Fruit fly (Drosophila melanogaster) whole organism, embryonic: Measurements from ENCODE around the gene CG1532.

Experiments
- Aef1 ChIP-seq: fragments of 200-800 bp; sonication (Bioruptor generic); IDR thresholded peaks from 3 replicates; pipeline ENCODE4 v1.3.6; 2022; ENCODE audit warnings: missing biosample characterization, missing genetic modification characterization
- CG10147 ChIP-seq: fragments of 200-800 bp; sonication (Bioruptor generic); optimal IDR thresholded peaks from 2 replicates; lab custom pipeline; 2019; ENCODE audit warnings: missing biosample characterization, mild to moderate bottlenecking, missing genetic modification characterization, moderate library complexity
- CG10321 ChIP-seq: fragments of 200-800 bp; sonication (Bioruptor generic); IDR thresholded peaks from 2 replicates; pipeline ENCODE4 v1.3.6; 2022; ENCODE audit warnings: missing biosample characterization, missing genetic modification characterization
- CG10431 ChIP-seq: fragments of 200-800 bp; sonication (Bioruptor generic); optimal IDR thresholded peaks from 3 replicates; lab custom pipeline; 2018; ENCODE audit warnings: missing biosample characterization, mild to moderate bottlenecking, missing genetic modification characterization
- CG10543 ChIP-seq: fragments of 200-800 bp; sonication (Bioruptor generic); optimal IDR thresholded peaks from 3 replicates; lab custom pipeline; 2017; ENCODE audit warnings: missing biosample characterization, mild to moderate bottlenecking, missing genetic modification characterization, moderate library complexity
- CG10959 ChIP-seq: fragments of 200-800 bp; sonication (Bioruptor generic); IDR thresholded peaks from 2 replicates; pipeline ENCODE4 v1.3.6; 2022; ENCODE audit warnings: missing biosample characterization, missing genetic modification characterization
- CG13296 ChIP-seq: fragments of 200-800 bp; sonication (Bioruptor generic); optimal IDR thresholded peaks from 3 replicates; lab custom pipeline; 2018; ENCODE audit warnings: missing biosample characterization, mild to moderate bottlenecking, missing genetic modification characterization
- CG13775 ChIP-seq: fragments of 200-800 bp; sonication (Bioruptor generic); optimal IDR thresholded peaks from 3 replicates; lab custom pipeline; 2017; ENCODE audit warnings: missing biosample characterization, mild to moderate bottlenecking, missing genetic modification characterization
- CG1602 ChIP-seq: fragments of 200-800 bp; sonication (Bioruptor generic); optimal IDR thresholded peaks from 3 replicates; lab custom pipeline; 2016; ENCODE audit warnings: missing biosample characterization, missing genetic modification characterization
- CG1647 ChIP-seq: fragments of 200-800 bp; sonication (Bioruptor generic); optimal IDR thresholded peaks from 3 replicates; lab custom pipeline; 2016; ENCODE audit warnings: missing biosample characterization, missing genetic modification characterization
- CG17568 ChIP-seq: fragments of 200-800 bp; sonication (Bioruptor generic); optimal IDR thresholded peaks from 2 replicates; lab custom pipeline; 2018; ENCODE audit warnings: missing biosample characterization, mild to moderate bottlenecking, missing genetic modification characterization, moderate library complexity
- CG1792 ChIP-seq: fragments of 200-800 bp; sonication (Bioruptor generic); optimal IDR thresholded peaks from 2 replicates; lab custom pipeline; 2016; ENCODE audit warnings: missing biosample characterization, missing genetic modification characterization
- CG2875 ChIP-seq: fragments of 200-800 bp; sonication (Bioruptor generic); optimal IDR thresholded peaks from 2 replicates; lab custom pipeline; 2017; ENCODE audit warnings: missing biosample characterization, mild to moderate bottlenecking, missing genetic modification characterization, missing genetic modification reagents
- CG30403 ChIP-seq: fragments of 200-800 bp; sonication (Bioruptor generic); optimal IDR thresholded peaks from 3 replicates; lab custom pipeline; 2016; ENCODE audit warnings: missing biosample characterization, missing genetic modification characterization
- CG30431 ChIP-seq: fragments of 200-800 bp; sonication (Bioruptor generic); optimal IDR thresholded peaks from 2 replicates; lab custom pipeline; 2017; ENCODE audit warnings: missing biosample characterization, missing genetic modification characterization
- CG31365 ChIP-seq: fragments of 200-800 bp; sonication (Bioruptor generic); optimal IDR thresholded peaks from 2 replicates; lab custom pipeline; 2018; ENCODE audit warnings: missing biosample characterization, mild to moderate bottlenecking, missing genetic modification characterization
- CG32767 ChIP-seq: fragments of 200-800 bp; sonication (Bioruptor generic); IDR thresholded peaks from 2 replicates; pipeline ENCODE4 v1.3.6; 2022; ENCODE audit warnings: missing biosample characterization, missing genetic modification characterization
- CG32772 ChIP-seq: fragments of 200-800 bp; sonication (Bioruptor generic); IDR thresholded peaks from 2 replicates; pipeline ENCODE4 v1.3.6; 2022; ENCODE audit warnings: missing biosample characterization, missing genetic modification characterization
- CG33557 ChIP-seq: fragments of 200-800 bp; sonication (Bioruptor generic); optimal IDR thresholded peaks from 2 replicates; lab custom pipeline; 2019; ENCODE audit warnings: missing biosample characterization, mild to moderate bottlenecking, missing genetic modification characterization, moderate library complexity
- CG34224 ChIP-seq: fragments of 200-800 bp; sonication (Bioruptor generic); IDR thresholded peaks from 3 replicates; pipeline ENCODE4 v1.3.6; 2022; ENCODE audit warnings: missing biosample characterization, missing genetic modification characterization; ENCODE audit not compliant: partially characterized antibody
- CG3838 ChIP-seq: fragments of 200-800 bp; sonication (Bioruptor generic); optimal IDR thresholded peaks from 3 replicates; lab custom pipeline; 2016; ENCODE audit warnings: missing biosample characterization, missing genetic modification characterization
- CG4282 ChIP-seq: fragments of 200-800 bp; sonication (Bioruptor generic); optimal IDR thresholded peaks from 2 replicates; lab custom pipeline; 2016; ENCODE audit warnings: missing biosample characterization, missing genetic modification characterization
- CG9215 ChIP-seq: fragments of 200-800 bp; sonication (Bioruptor generic); IDR thresholded peaks from 2 replicates; pipeline ENCODE4 v1.3.6; 2022; ENCODE audit warnings: missing biosample characterization, missing genetic modification characterization
- CG9817 ChIP-seq: fragments of 200-800 bp; sonication (Bioruptor generic); optimal IDR thresholded peaks from 2 replicates; lab custom pipeline; 2018; ENCODE audit warnings: missing biosample characterization, mild to moderate bottlenecking, missing genetic modification characterization, moderate library complexity
- E2f2 ChIP-seq: fragments of 200-800 bp; sonication (Bioruptor generic); IDR thresholded peaks from 2 replicates; pipeline ENCODE4 v1.3.6; 2022; ENCODE audit warnings: missing biosample characterization, missing genetic modification characterization
- Gug ChIP-seq: fragments of 200-800 bp; sonication (Bioruptor generic); IDR thresholded peaks from 4 replicates; pipeline ENCODE4 v1.3.6; 2022; ENCODE audit warnings: missing biosample characterization, missing genetic modification characterization
- Oli ChIP-seq: fragments of 200-800 bp; sonication (Bioruptor generic); optimal IDR thresholded peaks from 2 replicates; lab custom pipeline; 2018; ENCODE audit warnings: missing biosample characterization, mild to moderate bottlenecking, missing genetic modification characterization, moderate library complexity
- Six4 ChIP-seq: fragments of 200-800 bp; sonication (Bioruptor generic); optimal IDR thresholded peaks from 2 replicates; lab custom pipeline; 2016; ENCODE audit warnings: missing biosample characterization, missing genetic modification characterization
- Sox102F ChIP-seq: fragments of 200-800 bp; sonication (Bioruptor generic); optimal IDR thresholded peaks from 2 replicates; lab custom pipeline; 2018; ENCODE audit warnings: missing biosample characterization, mild to moderate bottlenecking, missing genetic modification characterization, moderate library complexity
- Sry-β ChIP-seq: fragments of 200-800 bp; sonication (Bioruptor generic); optimal IDR thresholded peaks from 2 replicates; lab custom pipeline; 2018; ENCODE audit warnings: missing biosample characterization, mild to moderate bottlenecking, missing genetic modification characterization, moderate library complexity
- aop ChIP-seq: fragments of 200-800 bp; sonication (Bioruptor generic); IDR thresholded peaks from 2 replicates; pipeline ENCODE4 v1.3.6; 2022; ENCODE audit warnings: missing biosample characterization, missing genetic modification characterization
- ase ChIP-seq: fragments of 200-800 bp; sonication (Bioruptor generic); IDR thresholded peaks from 3 replicates; pipeline ENCODE4 v1.3.6; 2022; ENCODE audit warnings: missing biosample characterization, missing genetic modification characterization
- br ChIP-seq: fragments of >200 bp; optimal IDR thresholded peaks from 2 replicates; lab custom pipeline; 2017
- btn ChIP-seq: fragments of 200-800 bp; sonication (Bioruptor generic); optimal IDR thresholded peaks from 2 replicates; lab custom pipeline; 2016; ENCODE audit warnings: missing biosample characterization, missing genetic modification characterization
- chinmo ChIP-seq: fragments of 200-800 bp; sonication (Bioruptor generic); IDR thresholded peaks from 4 replicates; pipeline ENCODE4 v1.3.6; 2022; ENCODE audit warnings: missing biosample characterization, missing genetic modification characterization; ENCODE audit not compliant: partially characterized antibody
- chn ChIP-seq: fragments of 200-800 bp; sonication (Bioruptor generic); optimal IDR thresholded peaks from 2 replicates; lab custom pipeline; 2016; ENCODE audit warnings: missing biosample characterization, missing genetic modification characterization
- cwo ChIP-seq: fragments of 200-800 bp; sonication (Bioruptor generic); optimal IDR thresholded peaks from 3 replicates; lab custom pipeline; 2017; ENCODE audit warnings: missing biosample characterization, missing genetic modification characterization, mild to moderate bottlenecking, moderate library complexity, missing genetic modification reagents
- disco-r ChIP-seq: fragments of 200-800 bp; sonication (Bioruptor generic); optimal IDR thresholded peaks from 2 replicates; lab custom pipeline; 2016; ENCODE audit warnings: missing biosample characterization, missing genetic modification characterization
- dmrt99B ChIP-seq: fragments of 200-800 bp; sonication (Bioruptor generic); optimal IDR thresholded peaks from 2 replicates; lab custom pipeline; 2018; ENCODE audit warnings: missing biosample characterization, mild to moderate bottlenecking, missing genetic modification characterization, moderate library complexity
- dpn ChIP-seq, 2 experiments: fragments of 200-800 bp; sonication (Bioruptor generic); optimal IDR thresholded peaks; 3 replicates each; lab custom pipeline; 2016; ENCODE audit warnings: missing biosample characterization in 2 of 2, missing genetic modification characterization in 2 of 2
- gro ChIP-seq: fragments of 200-800 bp; sonication (Bioruptor generic); optimal IDR thresholded peaks from 2 replicates; lab custom pipeline; 2016; ENCODE audit warnings: missing biosample characterization, missing genetic modification characterization
- ind ChIP-seq: fragments of 200-800 bp; sonication (Bioruptor generic); optimal IDR thresholded peaks from 3 replicates; lab custom pipeline; 2016; ENCODE audit warnings: missing biosample characterization, missing genetic modification characterization
- jigr1 ChIP-seq: fragments of 200-800 bp; sonication (Bioruptor generic); IDR thresholded peaks from 3 replicates; pipeline ENCODE4 v1.3.6; 2022; ENCODE audit warnings: missing biosample characterization, missing genetic modification characterization
- odd ChIP-seq: fragments of 200-800 bp; sonication (Bioruptor generic); optimal IDR thresholded peaks from 2 replicates; lab custom pipeline; 2017; ENCODE audit warnings: missing biosample characterization, mild to moderate bottlenecking, missing genetic modification characterization
- sd ChIP-seq: fragments of 200-800 bp; sonication (Bioruptor generic); optimal IDR thresholded peaks from 3 replicates; lab custom pipeline; 2018; ENCODE audit warnings: missing biosample characterization, mild to moderate bottlenecking, missing genetic modification characterization, moderate library complexity
- slbo ChIP-seq: fragments of 200-800 bp; sonication (Bioruptor generic); IDR thresholded peaks from 2 replicates; pipeline ENCODE4 v1.3.6; 2022; ENCODE audit warnings: missing biosample characterization, missing genetic modification characterization
- tna ChIP-seq: fragments of 200-800 bp; sonication (Bioruptor generic); IDR thresholded peaks from 2 replicates; pipeline ENCODE4 v1.3.6; 2022; ENCODE audit warnings: missing biosample characterization, missing genetic modification characterization; ENCODE audit not compliant: partially characterized antibody
- trem ChIP-seq: fragments of 200-800 bp; optimal IDR thresholded peaks from 3 replicates; lab custom pipeline; 2019; ENCODE audit warnings: missing biosample characterization, mild to moderate bottlenecking, missing genetic modification characterization, moderate library complexity
- ttk ChIP-seq: fragments of 200-800 bp; sonication (Bioruptor generic); IDR thresholded peaks from 2 replicates; pipeline ENCODE4 v2.1.2; 2022; ENCODE audit warnings: missing biosample characterization, missing genetic modification characterization
- usp ChIP-seq: fragments of >200 bp; optimal IDR thresholded peaks from 2 replicates; lab custom pipeline; 2017; ENCODE audit warnings: missing biosample characterization, missing genetic modification characterization
- yki ChIP-seq: fragments of >200 bp; optimal IDR thresholded peaks from 3 replicates; lab custom pipeline; 2018

The CG1532 gene

DNA sequence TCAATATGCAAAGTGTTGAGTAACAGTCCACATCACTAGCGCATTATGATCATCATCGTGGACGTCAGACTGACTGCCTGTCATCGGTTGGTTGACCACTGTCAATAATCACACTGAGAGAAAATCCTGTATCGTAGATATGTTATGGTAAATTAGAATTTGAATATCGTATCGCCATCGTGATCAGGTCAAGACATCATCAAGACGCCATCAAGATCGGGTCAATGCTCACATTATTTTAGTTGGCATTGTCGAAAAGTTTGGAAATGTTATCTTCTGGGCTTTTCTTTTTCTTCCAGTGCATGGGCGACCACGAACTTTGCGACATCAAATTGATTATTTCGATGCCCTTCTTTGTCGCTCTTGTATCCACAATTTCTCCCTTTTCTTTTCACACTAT lies 30.8 kb upstream of the CG1532 start (continued):
- TF ChIP-seq gro (GFP tag; lab: Kevin White, UChicago), result peak; percentile 83
- peak; percentile 74 for TF ChIP-seq cwo (GFP tag; lab: Kevin White, UChicago)
- peak; percentile 91 for TF ChIP-seq CG9817
- TF ChIP-seq CG13775, result peak; percentile 75
- TF ChIP-seq CG10431, result peak; percentile 79
- peak; percentile 78 for TF ChIP-seq CG1792
- peak; percentile 78 for TF ChIP-seq CG1647 (GFP tag; lab: Kevin White, UChicago)
- TF ChIP-seq ase (GFP tag; lab: Robert Waterston, UW), result peak; percentile 71; the same call in 2 of the 3 replicates
- no peak for TF ChIP-seq br (lab: Kevin White, UChicago)
- TF ChIP-seq disco-r (GFP tag; lab: Kevin White, UChicago), result peak; percentile 74
- no peak for TF ChIP-seq usp (GFP tag; lab: Kevin White, UChicago)
- peak; percentile 90 for TF ChIP-seq chn (GFP tag; lab: Kevin White, UChicago)
- TF ChIP-seq CG32767 (GFP tag; lab: Robert Waterston, UW), result peak; percentile 87
- TF ChIP-seq CG31365 (tag; lab: Kevin White, UChicago), result peak; percentile 73
- peak; percentile 88 for TF ChIP-seq CG17568 (GFP tag; lab: Kevin White, UChicago)
- TF ChIP-seq CG32772, result peak; percentile 67
- peak; percentile 72 for TF ChIP-seq E2f2 (GFP tag; lab: Robert Waterston, UW)
- peak; percentile 86 for TF ChIP-seq ttk (GFP tag; lab: Robert Waterston, UW)
- TF ChIP-seq Sox102F (GFP tag; lab: Kevin White, UChicago), result peak; percentile 96
- TF ChIP-seq btn, result peak; percentile 88
- peak; percentile 75 for TF ChIP-seq Aef1 (GFP tag; lab: Robert Waterston, UW)
- TF ChIP-seq CG3838, result peak; percentile 30
- 0 out of 3 replicates have a peak, but pooled peaks have one; percentile 35 for TF ChIP-seq jigr1 (GFP tag; lab: Robert Waterston, UW)
- TF ChIP-seq chinmo (GFP tag; lab: Robert Waterston, UW), result no peak
- TF ChIP-seq CG10147 (GFP tag; lab: Kevin White, UChicago), result peak; percentile 74
- TF ChIP-seq Gug (GFP tag; lab: Robert Waterston, UW), result peak; percentile 69
- 0 out of 2 replicates have a peak, but pooled peaks have one; percentile 56 for TF ChIP-seq CG10321 (GFP tag; lab: Robert Waterston, UW)
- TF ChIP-seq dpn (GFP tag; optimal IDR thresholded peaks at IDR 0.05; lab: Kevin White, UChicago), result peak; percentile 91 to 94
- TF ChIP-seq Six4 (GFP tag; lab: Kevin White, UChicago), result peak; percentile 79
- TF ChIP-seq slbo, result peak; percentile 89
- peak; percentile 59 for TF ChIP-seq trem (tag; lab: Kevin White, UChicago)
- TF ChIP-seq CG9215 (GFP tag; lab: Robert Waterston, UW), result peak; percentile 43; the same call in 1 of the 2 replicates
- TF ChIP-seq CG10543 (GFP tag; lab: Kevin White, UChicago), result peak; percentile 86
- TF ChIP-seq CG30403, result peak; percentile 91
- peak; percentile 22 for TF ChIP-seq Sry-β (GFP tag; lab: Kevin White, UChicago)
- TF ChIP-seq CG10959, result peak; percentile 81
- TF ChIP-seq odd (GFP tag; lab: Kevin White, UChicago), result peak; percentile 89
- no peak; the same call in 1 of the 2 replicates for TF ChIP-seq aop
- peak; percentile 72 for TF ChIP-seq sd
- TF ChIP-seq dmrt99B (tag; lab: Kevin White, UChicago), result peak; percentile 95
- TF ChIP-seq CG34224, result no peak
- no peak for TF ChIP-seq yki
- TF ChIP-seq CG2875 (GFP tag; lab: Kevin White, UChicago), result peak; percentile 92
- TF ChIP-seq CG4282 (GFP tag; lab: Kevin White, UChicago), result peak; percentile 78
- peak; percentile 85 for TF ChIP-seq CG33557 (GFP tag; lab: Kevin White, UChicago)
- TF ChIP-seq ind (GFP tag; lab: Kevin White, UChicago), result peak; percentile 89
- no peak for TF ChIP-seq tna (GFP tag; lab: Robert Waterston, UW)
- TF ChIP-seq Oli (tag; lab: Kevin White, UChicago), result peak; percentile 94
- TF ChIP-seq CG30431 (GFP tag; lab: Kevin White, UChicago), result peak; percentile 88
- peak; percentile 79 for TF ChIP-seq CG13296 (GFP tag; lab: Kevin White, UChicago)
- TF ChIP-seq CG1602 (GFP tag; lab: Kevin White, UChicago), result peak; percentile 85
